Worm (Caenorhabditis elegans): ENCODE measurements around the gene R13A1.1.

- TF ChIP-seq cog-1 (tag; optimal IDR thresholded peaks at IDR 0.05) = no peak
- no peak for TF ChIP-seq klf-2 (GFP tag; conservative IDR thresholded peaks at IDR 0.05)
- TF ChIP-seq med-1 (GFP tag; optimal IDR thresholded peaks at IDR 0.05; ENCODE audit: insufficient read depth) = no peak
- TF ChIP-seq tab-1 (GFP tag; IDR thresholded peaks at IDR 0.05) = no peak
- no peak for TF ChIP-seq flt-1 (GFP tag; IDR thresholded peaks at IDR 0.05)
- no peak for TF ChIP-seq ztf-23 (GFP tag; IDR thresholded peaks at IDR 0.05)
Measured at ce11 chrIV:7195734-7196133, 24.1 kb upstream of the R13A1.1 start, which contains the start of gene best-16.

Measured in whole organism, midembryonic.